Fruit fly (Drosophila melanogaster) whole organism, pupa: ENCODE results near the gene dnd.

Experiments
- CG10348 ChIP-seq: fragments of 200-800 bp; sonication (Bioruptor generic); IDR thresholded peaks from 2 replicates; pipeline ENCODE4 v1.3.6; 2022; ENCODE audit warnings: missing biosample characterization, missing genetic modification characterization
- CG9948 ChIP-seq: fragments of 200-800 bp; sonication (Bioruptor generic); optimal IDR thresholded peaks from 2 replicates; lab custom pipeline; 2018; ENCODE audit warnings: missing biosample characterization, mild to moderate bottlenecking, missing genetic modification characterization, moderate library complexity
- Pif1B ChIP-seq: fragments of 200-800 bp; sonication (Bioruptor generic); optimal IDR thresholded peaks from 3 replicates; lab custom pipeline; 2016; ENCODE audit warnings: missing biosample characterization, missing genetic modification characterization

dm6 chr3R:21867819-21868218 is 19.3 kb downstream of the dnd start, which contains the start of the genes CG6569 and Cby:
- TF ChIP-seq CG9948 (no peak), Pif1B (GFP tag; lab: Kevin White, UChicago) (no peak), CG10348 (GFP tag; lab: Robert Waterston, UW) (no peak)
